Worm (Caenorhabditis elegans) whole organism, early embryonic: ENCODE measurements around the gene comt-5.

Source experiments
- B0310.2 ChIP-seq: sonication (generic microtip); optimal IDR thresholded peaks from 2 replicates; lab custom pipeline; 2016; ENCODE audit warnings: mild to moderate bottlenecking, missing genetic modification characterization, missing compliant biosample characterization
- F13C5.2 ChIP-seq: sonication (generic microtip); optimal IDR thresholded peaks from 2 replicates; lab custom pipeline; 2017; ENCODE audit warnings: mild to moderate bottlenecking, missing genetic modification characterization, inconsistent platforms, missing compliant biosample characterization
- aly-1 ChIP-seq: sonication (generic microtip); optimal IDR thresholded peaks from 2 replicates; lab custom pipeline; 2016; ENCODE audit warnings: missing genetic modification characterization, missing compliant biosample characterization
- ama-1 ChIP-seq: fragments of 150-350 bp; optimal IDR thresholded peaks from 2 replicates; lab custom pipeline; 2014
- ceh-13 ChIP-seq: fragments of 200-800 bp; sonication (Bioruptor generic); optimal IDR thresholded peaks from 2 replicates; lab custom pipeline; 2018; ENCODE audit warnings: mild to moderate bottlenecking, missing genetic modification characterization, missing compliant biosample characterization
- ceh-36 ChIP-seq: sonication (generic microtip); optimal IDR thresholded peaks from 2 replicates; lab custom pipeline; 2016; ENCODE audit warnings: missing genetic modification characterization, inconsistent platforms, missing compliant biosample characterization
- ets-7 ChIP-seq: sonication (generic microtip); optimal IDR thresholded peaks from 2 replicates; lab custom pipeline; 2016; ENCODE audit warnings: missing genotype, missing genetic modification characterization, missing compliant biosample characterization
- flt-1 ChIP-seq: fragments of 200-800 bp; sonication (Bioruptor generic); IDR thresholded peaks from 2 replicates; pipeline ENCODE4 v1.3.6; 2022; ENCODE audit warnings: missing genetic modification characterization, missing compliant biosample characterization
- hmbx-1 ChIP-seq: sonication (generic microtip); optimal IDR thresholded peaks from 2 replicates; lab custom pipeline; 2016; ENCODE audit warnings: mild to moderate bottlenecking, missing genetic modification characterization, missing compliant biosample characterization
- pes-1 ChIP-seq: fragments of 200-800 bp; sonication (Bioruptor generic); IDR thresholded peaks from 2 replicates; pipeline ENCODE4 v1.3.6; 2022; ENCODE audit warnings: missing genetic modification reagents, missing genetic modification characterization, missing compliant biosample characterization
- sea-1 ChIP-seq: fragments of 200-800 bp; sonication (Bioruptor generic); conservative IDR thresholded peaks from 2 replicates; pipeline ENCODE4 v1.3.6; 2022; ENCODE audit warnings: missing genetic modification characterization, missing compliant biosample characterization
- tbx-11 ChIP-seq: fragments of 200-800 bp; sonication (Bioruptor generic); IDR thresholded peaks from 2 replicates; pipeline ENCODE4 v1.3.6; 2022; ENCODE audit warnings: missing genetic modification characterization, missing compliant biosample characterization
- tra-4 ChIP-seq: sonication (generic microtip); optimal IDR thresholded peaks from 2 replicates; lab custom pipeline; 2017; ENCODE audit warnings: missing genetic modification characterization, missing compliant biosample characterization

DNA sequence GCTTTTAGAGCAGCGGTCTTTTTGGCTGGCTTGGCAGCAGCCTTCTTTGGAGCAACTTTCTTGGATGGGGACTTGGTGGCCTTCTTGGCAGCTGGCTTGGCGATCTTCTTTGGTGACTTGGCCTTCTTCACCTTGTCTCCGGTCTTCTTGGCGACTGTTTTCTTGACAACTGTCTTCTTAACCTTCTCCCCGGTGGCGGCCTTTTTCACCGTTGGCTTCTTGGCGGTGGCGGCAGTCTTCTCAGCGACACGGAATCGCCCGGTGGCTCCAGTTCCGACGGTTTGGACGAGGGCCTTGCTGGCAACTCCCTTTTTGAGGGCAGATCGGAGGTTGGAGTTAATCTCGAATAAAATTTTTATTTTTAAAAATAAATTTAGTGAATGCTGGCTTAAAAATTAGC, 22.7 kb downstream of the comt-5 start:
- TF ChIP-seq ama-1 (lab: Kevin White, UChicago), result no peak
- TF ChIP-seq ets-7 (tag; lab: Kevin White, UChicago), result no peak
- TF ChIP-seq B0310.2, result no peak
- no peak for TF ChIP-seq hmbx-1 (tag; lab: Kevin White, UChicago)
- TF ChIP-seq aly-1 (tag; lab: Kevin White, UChicago), result no peak
- TF ChIP-seq tra-4 (tag; lab: Kevin White, UChicago), result no peak
- TF ChIP-seq ceh-13, result no peak
- no peak for TF ChIP-seq pes-1 (GFP tag; lab: Robert Waterston, UW)
- TF ChIP-seq tbx-11 (GFP tag; lab: Robert Waterston, UW), result no peak
- no peak for TF ChIP-seq F13C5.2 (tag; lab: Kevin White, UChicago)
- no peak for TF ChIP-seq flt-1 (GFP tag; lab: Robert Waterston, UW)
- TF ChIP-seq ceh-36 (tag; lab: Kevin White, UChicago), result no peak
- TF ChIP-seq sea-1 (GFP tag; lab: Robert Waterston, UW), result no peak
